Worm (Caenorhabditis elegans) whole organism, early embryonic: ENCODE data around the gene C39H7.4.

ENCODE experiments used
- B0310.2 ChIP-seq: sonication (generic microtip); optimal IDR thresholded peaks from 2 replicates; lab custom pipeline; 2016; ENCODE audit warnings: mild to moderate bottlenecking, missing genetic modification characterization, missing compliant biosample characterization
- F13C5.2 ChIP-seq: sonication (generic microtip); optimal IDR thresholded peaks from 2 replicates; lab custom pipeline; 2017; ENCODE audit warnings: mild to moderate bottlenecking, missing genetic modification characterization, inconsistent platforms, missing compliant biosample characterization
- ama-1 ChIP-seq: fragments of 150-350 bp; optimal IDR thresholded peaks from 2 replicates; lab custom pipeline; 2014
- ceh-36 ChIP-seq: sonication (generic microtip); optimal IDR thresholded peaks from 2 replicates; lab custom pipeline; 2016; ENCODE audit warnings: missing genetic modification characterization, inconsistent platforms, missing compliant biosample characterization
- ets-7 ChIP-seq: sonication (generic microtip); optimal IDR thresholded peaks from 2 replicates; lab custom pipeline; 2016; ENCODE audit warnings: missing genotype, missing genetic modification characterization, missing compliant biosample characterization
- flt-1 ChIP-seq: fragments of 200-800 bp; sonication (Bioruptor generic); IDR thresholded peaks from 2 replicates; pipeline ENCODE4 v1.3.6; 2022; ENCODE audit warnings: missing genetic modification characterization, missing compliant biosample characterization
- hmbx-1 ChIP-seq: sonication (generic microtip); optimal IDR thresholded peaks from 2 replicates; lab custom pipeline; 2016; ENCODE audit warnings: mild to moderate bottlenecking, missing genetic modification characterization, missing compliant biosample characterization
- hmg-4 ChIP-seq: fragments of 200-800 bp; sonication (Bioruptor generic); optimal IDR thresholded peaks from 2 replicates; lab custom pipeline; 2018; ENCODE audit warnings: mild to moderate bottlenecking, missing genetic modification characterization, missing compliant biosample characterization
- hnd-1 ChIP-seq: sonication (generic microtip); optimal IDR thresholded peaks from 2 replicates; lab custom pipeline; 2016; ENCODE audit warnings: missing genetic modification characterization, missing compliant biosample characterization
- pes-1 ChIP-seq: fragments of 200-800 bp; sonication (Bioruptor generic); IDR thresholded peaks from 2 replicates; pipeline ENCODE4 v1.3.6; 2022; ENCODE audit warnings: missing genetic modification reagents, missing genetic modification characterization, missing compliant biosample characterization

DNA sequence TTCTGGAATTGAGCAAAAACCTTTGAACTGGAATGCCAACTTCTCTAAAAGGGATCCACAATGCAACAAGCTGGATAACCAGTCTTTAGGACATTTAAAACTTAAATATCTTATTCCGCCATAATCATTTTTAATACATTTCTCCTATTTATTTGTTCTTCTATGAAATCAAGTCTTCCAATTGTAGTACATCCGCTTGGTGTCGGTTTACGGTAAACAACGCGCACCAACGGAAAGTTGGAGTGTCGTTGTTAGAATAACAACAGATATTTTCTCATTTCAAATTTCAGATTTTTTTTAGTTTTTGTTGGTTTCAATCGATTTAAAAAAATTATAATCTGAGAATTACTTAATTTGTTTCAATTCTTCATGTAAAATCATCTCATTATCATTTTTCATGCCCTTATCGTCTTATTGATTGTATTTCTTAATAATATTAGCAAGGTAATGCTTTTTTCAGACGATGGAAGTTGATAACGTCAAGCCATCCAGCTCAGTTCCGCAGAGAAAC is 34.7 kb upstream of the C39H7.4 start, which contains the start of gene csn-5:
- TF ChIP-seq ama-1 (lab: Kevin White, UChicago) (no peak), hnd-1 (tag; lab: Kevin White, UChicago) (no peak), flt-1 (GFP tag; lab: Robert Waterston, UW) (no peak), pes-1 (GFP tag; lab: Robert Waterston, UW) (no peak), ets-7 (no peak), ceh-36 (no peak), hmg-4 (GFP tag; lab: Kevin White, UChicago) (no peak), hmbx-1 (tag; lab: Kevin White, UChicago) (no peak), B0310.2 (tag; lab: Kevin White, UChicago) (no peak), F13C5.2 (tag; lab: Kevin White, UChicago) (no peak)
